Worm (Caenorhabditis elegans): ENCODE measurements around the gene nhr-135.

- TF ChIP-seq unc-62 (GFP tag; optimal IDR thresholded peaks at IDR 0.05): no peak
- no peak for TF ChIP-seq skn-1 (tag; optimal IDR thresholded peaks at IDR 0.05)
- no peak for TF ChIP-seq ztf-4 (tag; optimal IDR thresholded peaks at IDR 0.05)
- no peak for TF ChIP-seq ama-1 (optimal IDR thresholded peaks at IDR 0.05)
- no peak for TF ChIP-seq elt-2 (tag; optimal IDR thresholded peaks at IDR 0.05)
- TF ChIP-seq elt-3 (tag; optimal IDR thresholded peaks at IDR 0.05): no peak
- TF ChIP-seq pqm-1 (tag; optimal IDR thresholded peaks at IDR 0.05): no peak
- TF ChIP-seq nfya-1 (tag; optimal IDR thresholded peaks at IDR 0.05; ENCODE audit: insufficient read depth): no peak
Observed at ce11 chrV:7136859-7137258, 43.3 kb upstream of the nhr-135 start.
